Fruit fly (Drosophila melanogaster) whole organism, prepupa: ENCODE data around the gene CG9452.

Experiments used
- CG10631 ChIP-seq: fragments of 200-800 bp; sonication (Bioruptor generic); optimal IDR thresholded peaks from 2 replicates; lab custom pipeline; 2016; ENCODE audit warnings: missing biosample characterization, missing genetic modification characterization
- CG10669 ChIP-seq: fragments of 200-800 bp; sonication (Bioruptor generic); optimal IDR thresholded peaks from 3 replicates; lab custom pipeline; 2018; ENCODE audit warnings: missing biosample characterization, mild to moderate bottlenecking, missing genetic modification characterization, moderate library complexity
- CG11902 ChIP-seq: fragments of 200-800 bp; sonication (Bioruptor generic); optimal IDR thresholded peaks from 3 replicates; lab custom pipeline; 2016; ENCODE audit warnings: missing biosample characterization, missing genetic modification characterization
- CG15336 ChIP-seq: fragments of 200-800 bp; sonication (Bioruptor generic); IDR thresholded peaks from 2 replicates; pipeline ENCODE4 v1.3.6; 2022; ENCODE audit warnings: missing biosample characterization, missing genetic modification characterization
- CG1621 ChIP-seq: fragments of 200-800 bp; sonication (Bioruptor generic); optimal IDR thresholded peaks from 3 replicates; lab custom pipeline; 2018; ENCODE audit warnings: missing biosample characterization, mild to moderate bottlenecking, missing genetic modification characterization
- CG16779 ChIP-seq: fragments of 200-800 bp; sonication (Bioruptor generic); optimal IDR thresholded peaks from 3 replicates; lab custom pipeline; 2017; ENCODE audit warnings: missing biosample characterization, mild to moderate bottlenecking, missing genetic modification characterization
- CG3032 ChIP-seq: fragments of 200-800 bp; optimal IDR thresholded peaks from 2 replicates; lab custom pipeline; 2019; ENCODE audit warnings: missing biosample characterization, mild to moderate bottlenecking, missing genetic modification characterization, moderate library complexity
- CG31627 ChIP-seq: fragments of 200-800 bp; sonication (Bioruptor generic); optimal IDR thresholded peaks from 3 replicates; lab custom pipeline; 2016; ENCODE audit warnings: missing biosample characterization, missing genetic modification characterization
- CG3919 ChIP-seq: fragments of 200-800 bp; sonication (Bioruptor generic); optimal IDR thresholded peaks from 3 replicates; lab custom pipeline; 2016; ENCODE audit warnings: missing biosample characterization, missing genetic modification characterization
- CG4318 ChIP-seq: fragments of 200-800 bp; sonication (Bioruptor generic); optimal IDR thresholded peaks from 3 replicates; lab custom pipeline; 2017; ENCODE audit warnings: missing biosample characterization, mild to moderate bottlenecking, missing genetic modification characterization
- CG6808 ChIP-seq: fragments of 200-800 bp; sonication (Bioruptor generic); optimal IDR thresholded peaks from 3 replicates; lab custom pipeline; 2017; ENCODE audit warnings: missing biosample characterization, missing genetic modification characterization, mild to moderate bottlenecking, moderate library complexity, missing genetic modification reagents
- CG6854 ChIP-seq: fragments of 200-800 bp; sonication (Bioruptor generic); optimal IDR thresholded peaks from 2 replicates; lab custom pipeline; 2017; ENCODE audit warnings: missing biosample characterization, mild to moderate bottlenecking, missing genetic modification characterization
- CG7368 ChIP-seq: fragments of 200-800 bp; sonication (Bioruptor generic); optimal IDR thresholded peaks from 3 replicates; lab custom pipeline; 2016; ENCODE audit warnings: missing biosample characterization, missing genetic modification characterization
- CG8319 ChIP-seq: fragments of 200-800 bp; sonication (Bioruptor generic); optimal IDR thresholded peaks from 3 replicates; lab custom pipeline; 2016; ENCODE audit warnings: missing biosample characterization, missing genetic modification characterization
- CG8632 ChIP-seq: fragments of 200-800 bp; sonication (Bioruptor generic); optimal IDR thresholded peaks from 3 replicates; lab custom pipeline; 2016; ENCODE audit warnings: missing biosample characterization, missing genetic modification characterization
- Eip75B ChIP-seq: fragments of 200-800 bp; sonication (Bioruptor generic); optimal IDR thresholded peaks from 3 replicates; lab custom pipeline; 2016; ENCODE audit warnings: missing biosample characterization, missing genetic modification characterization
- Eip78C ChIP-seq: fragments of 200-800 bp; sonication (Bioruptor generic); peaks from one replicate; lab custom pipeline; 2016; ENCODE audit warnings: missing biosample characterization, missing genetic modification characterization
- Eip93F ChIP-seq: fragments of 200-800 bp; sonication (Bioruptor generic); optimal IDR thresholded peaks from 2 replicates; lab custom pipeline; 2016; ENCODE audit warnings: missing biosample characterization, mild to moderate bottlenecking, missing genetic modification characterization
- Ets21C ChIP-seq: fragments of 200-800 bp; sonication (Bioruptor generic); optimal IDR thresholded peaks from 3 replicates; lab custom pipeline; 2016; ENCODE audit warnings: missing biosample characterization, missing genetic modification characterization
- Lpt ChIP-seq: fragments of 200-800 bp; sonication (Bioruptor generic); optimal IDR thresholded peaks from 3 replicates; lab custom pipeline; 2016; ENCODE audit warnings: missing biosample characterization, missing genetic modification characterization
- OdsH ChIP-seq: fragments of 200-800 bp; sonication (Bioruptor generic); optimal IDR thresholded peaks from 3 replicates; lab custom pipeline; 2016; ENCODE audit warnings: missing biosample characterization, missing genetic modification characterization
- Sox102F ChIP-seq: fragments of 200-800 bp; sonication (Bioruptor generic); optimal IDR thresholded peaks from 2 replicates; lab custom pipeline; 2016; ENCODE audit warnings: missing biosample characterization, mild to moderate bottlenecking, missing genetic modification characterization
- Sox14 ChIP-seq: fragments of 200-800 bp; sonication (Bioruptor generic); optimal IDR thresholded peaks from 3 replicates; lab custom pipeline; 2016; ENCODE audit warnings: missing biosample characterization, missing genetic modification characterization
- Sox15 ChIP-seq: fragments of 200-800 bp; sonication (Bioruptor generic); optimal IDR thresholded peaks from 3 replicates; lab custom pipeline; 2016; ENCODE audit warnings: missing biosample characterization, missing genetic modification characterization
- acj6 ChIP-seq: fragments of 200-800 bp; sonication (Bioruptor generic); optimal IDR thresholded peaks from 3 replicates; lab custom pipeline; 2016; ENCODE audit warnings: missing biosample characterization, missing genetic modification characterization
- dac ChIP-seq: fragments of 200-800 bp; sonication (Bioruptor generic); optimal IDR thresholded peaks from 2 replicates; lab custom pipeline; 2017; ENCODE audit warnings: missing biosample characterization, mild to moderate bottlenecking, missing genetic modification characterization
- eg ChIP-seq: fragments of 200-800 bp; sonication (Bioruptor generic); IDR thresholded peaks from 3 replicates; pipeline ENCODE4 v1.3.6; 2022; ENCODE audit warnings: missing biosample characterization, missing genetic modification characterization
- fd59A ChIP-seq: fragments of 200-800 bp; sonication (Bioruptor generic); optimal IDR thresholded peaks from 2 replicates; lab custom pipeline; 2017; ENCODE audit warnings: missing biosample characterization, mild to moderate bottlenecking, missing genetic modification characterization, missing genetic modification reagents
- lz ChIP-seq: fragments of 200-800 bp; sonication (Bioruptor generic); optimal IDR thresholded peaks from 3 replicates; lab custom pipeline; 2016; ENCODE audit warnings: missing biosample characterization, missing genetic modification characterization
- net ChIP-seq: fragments of 200-800 bp; sonication (Bioruptor generic); optimal IDR thresholded peaks from 3 replicates; lab custom pipeline; 2016; ENCODE audit warnings: missing biosample characterization, missing genetic modification characterization
- ss ChIP-seq, 2 experiments: fragments of 200-800 bp; sonication (Bioruptor generic); optimal IDR thresholded peaks; 2 replicates in 1 of 2; 3 replicates in 1 of 2; lab custom pipeline; 2017 to 2018; ENCODE audit warnings: mild to moderate bottlenecking in 2 of 2, missing biosample characterization in 2 of 2, missing genetic modification characterization in 2 of 2, moderate library complexity in 1 of 2
- topi ChIP-seq: fragments of 200-800 bp; sonication (Bioruptor generic); optimal IDR thresholded peaks from 3 replicates; lab custom pipeline; 2016; ENCODE audit warnings: missing biosample characterization, missing genetic modification characterization
- vri ChIP-seq: fragments of 200-800 bp; sonication (Bioruptor generic); optimal IDR thresholded peaks from 3 replicates; lab custom pipeline; 2016; ENCODE audit warnings: missing biosample characterization, mild to moderate bottlenecking, missing genetic modification characterization

The CG9452 gene

dm6 chr3L:19503770-19504169 is at the start of gene CG9452:
Gene CG9452 (minus strand): TSS chr3L:19503870.
- no peak for TF ChIP-seq CG6808
- no peak for TF ChIP-seq CG8632
- no peak for TF ChIP-seq eg (GFP tag; lab: Robert Waterston, UW)
- TF ChIP-seq CG8319 = no peak
- no peak for TF ChIP-seq Sox14 (GFP tag; lab: Kevin White, UChicago)
- no peak for TF ChIP-seq CG4318 (GFP tag; lab: Kevin White, UChicago)
- TF ChIP-seq net (GFP tag; lab: Kevin White, UChicago) = no peak
- TF ChIP-seq Eip78C = no peak
- TF ChIP-seq fd59A (GFP tag; lab: Kevin White, UChicago) = no peak
- TF ChIP-seq Eip93F (GFP tag; lab: Kevin White, UChicago) = no peak
- no peak for TF ChIP-seq CG6854 (GFP tag; lab: Kevin White, UChicago)
- TF ChIP-seq Ets21C (GFP tag; lab: Kevin White, UChicago) = no peak
- no peak for TF ChIP-seq CG11902 (GFP tag; lab: Kevin White, UChicago)

DNA sequence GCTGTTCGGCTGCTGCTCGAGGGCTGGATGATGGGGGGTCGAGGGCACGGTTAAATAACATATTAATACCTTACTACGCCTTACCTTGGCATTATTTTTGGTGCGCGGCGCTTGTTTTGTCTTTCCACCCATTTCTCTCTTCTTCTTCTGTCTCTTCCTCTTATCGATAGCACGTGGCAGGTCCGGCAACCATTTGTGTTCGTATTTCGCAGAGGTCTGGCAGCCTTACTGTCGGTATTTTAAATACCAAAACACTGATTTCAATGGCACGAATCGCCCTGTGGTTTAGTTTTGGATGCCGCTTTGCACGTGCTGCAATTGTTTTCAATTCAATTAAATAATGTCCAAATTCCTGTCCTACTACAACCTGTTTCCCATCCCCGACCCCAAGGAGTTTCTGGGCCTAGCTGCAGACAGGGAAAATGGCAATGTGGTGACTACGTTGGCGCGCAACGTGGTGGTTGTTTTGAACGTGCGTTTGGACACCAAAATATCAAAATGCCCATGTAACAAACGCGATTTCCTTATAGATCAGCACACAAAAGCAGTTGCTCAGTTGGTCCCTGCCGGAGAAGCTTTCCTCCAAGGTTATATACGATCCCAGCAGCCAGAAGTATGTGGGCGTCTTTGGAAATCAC is 48.6 kb upstream of the CG9452 start, which contains the start of the genes Ltn1 and CG9300:
Gene Ltn1, minus strand, starts transcription at position 155 of the 638 bp plus-strand sequence.
Gene CG9300, plus strand, starts transcription at position 285 of the 638 bp plus-strand sequence.
- no peak for TF ChIP-seq topi (GFP tag; lab: Kevin White, UChicago)
- no peak for TF ChIP-seq Sox102F (GFP tag; lab: Kevin White, UChicago)
- no peak for TF ChIP-seq vri
- no peak for TF ChIP-seq CG7368 (GFP tag; lab: Kevin White, UChicago)
- TF ChIP-seq CG31627 = no peak
- TF ChIP-seq acj6 (GFP tag; lab: Kevin White, UChicago) = no peak
- TF ChIP-seq CG8319 = no peak
- no peak for TF ChIP-seq CG6808
- no peak for TF ChIP-seq CG8632
- no peak for TF ChIP-seq CG16779 (tag; lab: Kevin White, UChicago)
- no peak for TF ChIP-seq CG10669
- no peak for TF ChIP-seq fd59A (GFP tag; lab: Kevin White, UChicago)
- no peak for TF ChIP-seq lz (GFP tag; lab: Kevin White, UChicago)
- no peak for TF ChIP-seq Lpt (GFP tag; lab: Kevin White, UChicago)

dm6 chr3L:19544810-19545209 is 41.1 kb upstream of the CG9452 start, which contains the start of the genes CG46435 and Rcd7:
Gene CG46435 (plus strand): TSS chr3L:19545110.
Gene Rcd7 (plus strand): TSS chr3L:19545110.
- TF ChIP-seq net (GFP tag; lab: Kevin White, UChicago) = no peak

- TF ChIP-seq Eip75B (GFP tag; lab: Kevin White, UChicago) (no peak), CG1621 (no peak), Sox15 (GFP tag; lab: Kevin White, UChicago) (no peak), CG11902 (GFP tag; lab: Kevin White, UChicago) (no peak), ss (GFP tag; optimal IDR thresholded peaks at IDR 0.05; lab: Kevin White, UChicago) (no peak), CG8319 (no peak), Lpt (GFP tag; lab: Kevin White, UChicago) (no peak)
These were observed 40.4 kb upstream of the CG9452 start, which contains the start of the genes CG46434 and Dred for dm6 chr3L:19544105-19544504. Gene CG46434 (minus strand): TSS chr3L:19544205. Gene Dred (minus strand): TSS chr3L:19544205.

dm6 chr3L:19532443-19532842 is 28.8 kb upstream of the CG9452 start, which contains the start of gene Cpr76Bd:
Gene Cpr76Bd (plus strand): TSS chr3L:19532743.
- TF ChIP-seq CG3032 (tag; lab: Kevin White, UChicago) (no peak), CG10669 (no peak), Eip93F (GFP tag; lab: Kevin White, UChicago) (no peak), Ets21C (GFP tag; lab: Kevin White, UChicago) (no peak), dac (GFP tag; lab: Kevin White, UChicago) (no peak), OdsH (GFP tag; lab: Kevin White, UChicago) (no peak), Eip75B (GFP tag; lab: Kevin White, UChicago) (no peak), CG3919 (no peak), topi (GFP tag; lab: Kevin White, UChicago) (no peak), CG4318 (GFP tag; lab: Kevin White, UChicago) (no peak), CG10631 (GFP tag; lab: Kevin White, UChicago) (no peak), CG15336 (GFP tag; lab: Robert Waterston, UW) (no peak)
